Worm (Caenorhabditis elegans): ENCODE measurements around the gene sax-2.

The sax-2 gene

ce11 chrIII:5172470-5172869, 63.0 kb downstream of the sax-2 start, which contains the start of gene K10D2.5 (continued):
- TF ChIP-seq egl-27 (tag; optimal IDR thresholded peaks at IDR 0.05) (peak in 1 of 2 experiments; percentile 14), vab-15 (tag; optimal IDR thresholded peaks at IDR 0.05) (peak; percentile 97), lin-14 (GFP tag; optimal IDR thresholded peaks at IDR 0.05) (peak; percentile 94), nhr-71 (tag; optimal IDR thresholded peaks at IDR 0.05) (peak; percentile 97), mab-9 (GFP tag; IDR thresholded peaks at IDR 0.05) (peak; percentile 94), tbx-2 (tag; optimal IDR thresholded peaks at IDR 0.05) (peak; percentile 96), nhr-237 (tag; optimal IDR thresholded peaks at IDR 0.05) (peak; percentile 76), ceh-82 (tag; optimal IDR thresholded peaks at IDR 0.05) (peak; percentile 91 to 97 (median 95)), egl-13 (tag; optimal IDR thresholded peaks at IDR 0.05) (peak; percentile 90), unc-62 (GFP tag; optimal IDR thresholded peaks at IDR 0.05) (no peak), blmp-1 (tag; optimal IDR thresholded peaks at IDR 0.05) (peak; percentile 77), dsc-1 (tag; optimal IDR thresholded peaks at IDR 0.05) (peak; percentile 94), tlp-1 (tag; optimal IDR thresholded peaks at IDR 0.05) (no peak), zip-4 (GFP tag; optimal IDR thresholded peaks at IDR 0.05) (peak; percentile 50)

ce11 chrIII:5173139-5173538, 63.6 kb downstream of the sax-2 start, which contains the start of gene emb-1:
Gene emb-1, plus strand, starts transcription at chrIII:5173439.
- TF ChIP-seq grh-1 (GFP tag; IDR thresholded peaks at IDR 0.05): no peak

ce11 chrIII:5173622-5174021, 64.1 kb downstream of the sax-2 start, which contains the start of gene cid-1:
Gene cid-1, plus strand, starts transcription at chrIII:5173922.
- TF ChIP-seq fkh-8 (tag; optimal IDR thresholded peaks at IDR 0.05): no peak
- TF ChIP-seq zag-1 (tag; optimal IDR thresholded peaks at IDR 0.05): no peak
- TF ChIP-seq nhr-47 (tag; optimal IDR thresholded peaks at IDR 0.05): no peak
- no peak for TF ChIP-seq C34B4.2 (tag; optimal IDR thresholded peaks at IDR 0.05)
- TF ChIP-seq ceh-8 (GFP tag; optimal IDR thresholded peaks at IDR 0.05): no peak
- TF ChIP-seq snu-23 (GFP tag; optimal IDR thresholded peaks at IDR 0.05): no peak

- TF ChIP-seq nhr-47 (tag; optimal IDR thresholded peaks at IDR 0.05) (no peak), lin-13 (GFP tag; optimal IDR thresholded peaks at IDR 0.05) (no peak), efl-1 (optimal IDR thresholded peaks at IDR 0.05) (peak in 1 of 2 experiments; percentile 3), efl-1 (GFP tag; optimal IDR thresholded peaks at IDR 0.05 in 1 of 2) (peak in 1 of 2 experiments; percentile 10)
Observed at ce11 chrIII:5179166-5179565, 69.7 kb downstream of the sax-2 start.

Measured in whole organism, L1 larva.